Fruit fly (Drosophila melanogaster) Kc167 (cell line): ENCODE measurements around the gene CG12607.

ENCODE experiments used
- Myc ChIP-seq: fragments of >200 bp; optimal IDR thresholded peaks from 2 replicates; lab custom pipeline; 2017; ENCODE audit warnings: missing external identifiers
- psq ChIP-seq: fragments of >200 bp; optimal IDR thresholded peaks from 2 replicates; lab custom pipeline; 2017; ENCODE audit warnings: missing external identifiers

DNA sequence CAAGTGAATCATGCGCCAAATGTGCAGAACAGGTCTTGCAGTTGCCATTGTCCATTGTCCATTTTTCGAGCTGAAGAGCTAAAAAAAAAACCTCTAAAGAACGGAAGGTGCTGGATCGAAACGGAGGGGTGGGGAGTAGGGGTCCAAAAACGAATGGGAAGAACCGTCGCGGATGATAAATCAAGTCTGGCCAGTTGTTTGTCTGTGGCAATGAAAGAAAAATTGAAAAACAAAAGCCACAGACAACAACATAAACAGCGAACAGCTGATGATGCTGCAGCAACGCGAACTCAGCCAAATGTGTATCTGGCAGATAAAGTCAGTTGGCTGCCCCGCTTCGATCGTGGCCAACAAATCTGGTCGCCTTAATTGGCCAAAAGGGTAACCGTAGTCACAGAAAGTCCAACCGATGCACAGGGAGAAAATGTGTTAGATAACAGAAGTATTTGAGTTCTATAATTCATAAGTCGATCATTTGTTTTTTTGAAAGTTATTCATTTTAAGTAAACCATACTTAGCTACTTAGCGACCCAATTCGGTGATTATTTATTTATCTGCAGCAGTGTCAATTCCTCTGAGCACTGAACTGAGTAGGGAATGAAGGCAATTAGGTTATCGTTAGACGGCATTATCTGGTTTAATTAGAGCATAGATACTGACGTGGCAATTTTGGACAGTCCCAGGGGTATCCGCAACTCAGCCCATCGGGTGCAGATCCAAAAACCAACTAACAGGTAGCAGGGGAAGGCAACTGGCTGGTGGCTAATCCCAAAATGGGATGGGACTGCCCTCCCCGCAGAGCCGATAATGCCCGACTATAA is 37.9 kb upstream of the CG12607 start:
- TF ChIP-seq psq (no peak), Myc (lab: Kevin White, UChicago) (no peak)
